Fruit fly (Drosophila melanogaster) whole organism, prepupa: ENCODE measurements around the gene CG5966.

ENCODE experiments used
- CG10631 ChIP-seq: fragments of 200-800 bp; sonication (Bioruptor generic); optimal IDR thresholded peaks from 2 replicates; lab custom pipeline; 2016; ENCODE audit warnings: missing biosample characterization, missing genetic modification characterization
- CG10669 ChIP-seq: fragments of 200-800 bp; sonication (Bioruptor generic); optimal IDR thresholded peaks from 3 replicates; lab custom pipeline; 2018; ENCODE audit warnings: missing biosample characterization, mild to moderate bottlenecking, missing genetic modification characterization, moderate library complexity
- CG11294 ChIP-seq: fragments of 200-800 bp; sonication (Bioruptor generic); IDR thresholded peaks from 2 replicates; pipeline ENCODE4 v1.3.6; 2022; ENCODE audit warnings: missing biosample characterization, missing genetic modification characterization
- CG11902 ChIP-seq: fragments of 200-800 bp; sonication (Bioruptor generic); optimal IDR thresholded peaks from 3 replicates; lab custom pipeline; 2016; ENCODE audit warnings: missing biosample characterization, missing genetic modification characterization
- CG15336 ChIP-seq: fragments of 200-800 bp; sonication (Bioruptor generic); IDR thresholded peaks from 2 replicates; pipeline ENCODE4 v1.3.6; 2022; ENCODE audit warnings: missing biosample characterization, missing genetic modification characterization
- CG1621 ChIP-seq: fragments of 200-800 bp; sonication (Bioruptor generic); optimal IDR thresholded peaks from 3 replicates; lab custom pipeline; 2018; ENCODE audit warnings: missing biosample characterization, mild to moderate bottlenecking, missing genetic modification characterization
- CG16779 ChIP-seq: fragments of 200-800 bp; sonication (Bioruptor generic); optimal IDR thresholded peaks from 3 replicates; lab custom pipeline; 2017; ENCODE audit warnings: missing biosample characterization, mild to moderate bottlenecking, missing genetic modification characterization
- CG3032 ChIP-seq: fragments of 200-800 bp; optimal IDR thresholded peaks from 2 replicates; lab custom pipeline; 2019; ENCODE audit warnings: missing biosample characterization, mild to moderate bottlenecking, missing genetic modification characterization, moderate library complexity
- CG4318 ChIP-seq: fragments of 200-800 bp; sonication (Bioruptor generic); optimal IDR thresholded peaks from 3 replicates; lab custom pipeline; 2017; ENCODE audit warnings: missing biosample characterization, mild to moderate bottlenecking, missing genetic modification characterization
- CG6276 ChIP-seq: fragments of 200-800 bp; sonication (Bioruptor generic); optimal IDR thresholded peaks from 2 replicates; lab custom pipeline; 2017; ENCODE audit warnings: missing biosample characterization, mild to moderate bottlenecking, missing genetic modification characterization
- CG6792 ChIP-seq: fragments of 200-800 bp; sonication (Bioruptor generic); optimal IDR thresholded peaks from 3 replicates; lab custom pipeline; 2016; ENCODE audit warnings: missing biosample characterization, missing genetic modification characterization
- CG6854 ChIP-seq: fragments of 200-800 bp; sonication (Bioruptor generic); optimal IDR thresholded peaks from 2 replicates; lab custom pipeline; 2017; ENCODE audit warnings: missing biosample characterization, mild to moderate bottlenecking, missing genetic modification characterization
- CG8119 ChIP-seq: fragments of 200-800 bp; sonication (Bioruptor generic); IDR thresholded peaks from 3 replicates; pipeline ENCODE4 v1.3.6; 2022; ENCODE audit warnings: missing biosample characterization, missing genetic modification characterization
- CG8632 ChIP-seq: fragments of 200-800 bp; sonication (Bioruptor generic); optimal IDR thresholded peaks from 3 replicates; lab custom pipeline; 2016; ENCODE audit warnings: missing biosample characterization, missing genetic modification characterization
- CG9139 ChIP-seq: fragments of 200-800 bp; sonication (Bioruptor generic); optimal IDR thresholded peaks from 3 replicates; lab custom pipeline; 2017; ENCODE audit warnings: missing biosample characterization, mild to moderate bottlenecking, missing genetic modification characterization
- Eip75B ChIP-seq: fragments of 200-800 bp; sonication (Bioruptor generic); optimal IDR thresholded peaks from 3 replicates; lab custom pipeline; 2016; ENCODE audit warnings: missing biosample characterization, missing genetic modification characterization
- Eip78C ChIP-seq: fragments of 200-800 bp; sonication (Bioruptor generic); peaks from one replicate; lab custom pipeline; 2016; ENCODE audit warnings: missing biosample characterization, missing genetic modification characterization
- Eip93F ChIP-seq: fragments of 200-800 bp; sonication (Bioruptor generic); optimal IDR thresholded peaks from 2 replicates; lab custom pipeline; 2016; ENCODE audit warnings: missing biosample characterization, mild to moderate bottlenecking, missing genetic modification characterization
- Ets96B ChIP-seq: fragments of 200-800 bp; optimal IDR thresholded peaks from 2 replicates; lab custom pipeline; 2019; ENCODE audit warnings: missing biosample characterization, mild to moderate bottlenecking, missing genetic modification characterization, moderate library complexity
- Gug ChIP-seq: fragments of 200-800 bp; sonication (Bioruptor generic); IDR thresholded peaks from 2 replicates; pipeline ENCODE4 v1.3.6; 2022; ENCODE audit warnings: missing biosample characterization, missing genetic modification characterization
- Hr38 ChIP-seq: sonication (Bioruptor generic); optimal IDR thresholded peaks from 2 replicates; lab custom pipeline; 2016; ENCODE audit warnings: missing biosample characterization, missing genetic modification characterization
- Hr4 ChIP-seq: fragments of 200-800 bp; sonication (Bioruptor generic); optimal IDR thresholded peaks from 3 replicates; lab custom pipeline; 2016; ENCODE audit warnings: missing biosample characterization, missing genetic modification characterization
- Lpt ChIP-seq: fragments of 200-800 bp; sonication (Bioruptor generic); optimal IDR thresholded peaks from 3 replicates; lab custom pipeline; 2016; ENCODE audit warnings: missing biosample characterization, missing genetic modification characterization
- OdsH ChIP-seq: fragments of 200-800 bp; sonication (Bioruptor generic); optimal IDR thresholded peaks from 3 replicates; lab custom pipeline; 2016; ENCODE audit warnings: missing biosample characterization, missing genetic modification characterization
- Smox ChIP-seq: fragments of 200-800 bp; sonication (Bioruptor generic); optimal IDR thresholded peaks from 3 replicates; lab custom pipeline; 2016; ENCODE audit warnings: missing biosample characterization, missing genetic modification characterization
- Sox102F ChIP-seq: fragments of 200-800 bp; sonication (Bioruptor generic); optimal IDR thresholded peaks from 2 replicates; lab custom pipeline; 2016; ENCODE audit warnings: missing biosample characterization, mild to moderate bottlenecking, missing genetic modification characterization
- Sox15 ChIP-seq: fragments of 200-800 bp; sonication (Bioruptor generic); optimal IDR thresholded peaks from 3 replicates; lab custom pipeline; 2016; ENCODE audit warnings: missing biosample characterization, missing genetic modification characterization
- cyc ChIP-seq: fragments of 200-800 bp; sonication (Bioruptor generic); optimal IDR thresholded peaks from 3 replicates; lab custom pipeline; 2016; ENCODE audit warnings: missing biosample characterization, missing genetic modification characterization
- dac ChIP-seq: fragments of 200-800 bp; sonication (Bioruptor generic); optimal IDR thresholded peaks from 2 replicates; lab custom pipeline; 2017; ENCODE audit warnings: missing biosample characterization, mild to moderate bottlenecking, missing genetic modification characterization
- eg ChIP-seq: fragments of 200-800 bp; sonication (Bioruptor generic); IDR thresholded peaks from 3 replicates; pipeline ENCODE4 v1.3.6; 2022; ENCODE audit warnings: missing biosample characterization, missing genetic modification characterization
- esn ChIP-seq: fragments of 200-800 bp; sonication (Bioruptor generic); optimal IDR thresholded peaks from 2 replicates; lab custom pipeline; 2016; ENCODE audit warnings: missing biosample characterization, mild to moderate bottlenecking, missing genetic modification characterization, moderate library complexity
- fd59A ChIP-seq: fragments of 200-800 bp; sonication (Bioruptor generic); optimal IDR thresholded peaks from 2 replicates; lab custom pipeline; 2017; ENCODE audit warnings: missing biosample characterization, mild to moderate bottlenecking, missing genetic modification characterization, missing genetic modification reagents
- fkh ChIP-seq: fragments of 200-800 bp; sonication (Bioruptor generic); optimal IDR thresholded peaks from 3 replicates; lab custom pipeline; 2017; ENCODE audit warnings: missing biosample characterization, mild to moderate bottlenecking, missing genetic modification characterization, moderate library complexity
- lz ChIP-seq: fragments of 200-800 bp; sonication (Bioruptor generic); optimal IDR thresholded peaks from 3 replicates; lab custom pipeline; 2016; ENCODE audit warnings: missing biosample characterization, missing genetic modification characterization
- net ChIP-seq: fragments of 200-800 bp; sonication (Bioruptor generic); optimal IDR thresholded peaks from 3 replicates; lab custom pipeline; 2016; ENCODE audit warnings: missing biosample characterization, missing genetic modification characterization
- pdm3 ChIP-seq: fragments of 200-800 bp; sonication (Bioruptor generic); optimal IDR thresholded peaks from 3 replicates; lab custom pipeline; 2016; ENCODE audit warnings: missing biosample characterization, missing genetic modification characterization
- salr ChIP-seq, 2 experiments: fragments of 200-800 bp; sonication (Bioruptor generic); optimal IDR thresholded peaks; 3 replicates each; lab custom pipeline; 2016 to 2018; ENCODE audit warnings: missing biosample characterization in 2 of 2, missing genetic modification characterization in 2 of 2, mild to moderate bottlenecking in 1 of 2
- spab ChIP-seq: fragments of 200-800 bp; sonication (Bioruptor generic); optimal IDR thresholded peaks from 2 replicates; lab custom pipeline; 2017; ENCODE audit warnings: missing biosample characterization, mild to moderate bottlenecking, missing genetic modification characterization, missing genetic modification reagents
- ss ChIP-seq, 2 experiments: fragments of 200-800 bp; sonication (Bioruptor generic); optimal IDR thresholded peaks; 2 replicates in 1 of 2; 3 replicates in 1 of 2; lab custom pipeline; 2017 to 2018; ENCODE audit warnings: mild to moderate bottlenecking in 2 of 2, missing biosample characterization in 2 of 2, missing genetic modification characterization in 2 of 2, moderate library complexity in 1 of 2
- svp ChIP-seq: fragments of 200-800 bp; sonication (Bioruptor generic); peaks from one replicate; lab custom pipeline; 2016; ENCODE audit warnings: missing biosample characterization, missing genetic modification characterization
- vri ChIP-seq: fragments of 200-800 bp; sonication (Bioruptor generic); optimal IDR thresholded peaks from 3 replicates; lab custom pipeline; 2016; ENCODE audit warnings: missing biosample characterization, mild to moderate bottlenecking, missing genetic modification characterization

The CG5966 gene

DNA sequence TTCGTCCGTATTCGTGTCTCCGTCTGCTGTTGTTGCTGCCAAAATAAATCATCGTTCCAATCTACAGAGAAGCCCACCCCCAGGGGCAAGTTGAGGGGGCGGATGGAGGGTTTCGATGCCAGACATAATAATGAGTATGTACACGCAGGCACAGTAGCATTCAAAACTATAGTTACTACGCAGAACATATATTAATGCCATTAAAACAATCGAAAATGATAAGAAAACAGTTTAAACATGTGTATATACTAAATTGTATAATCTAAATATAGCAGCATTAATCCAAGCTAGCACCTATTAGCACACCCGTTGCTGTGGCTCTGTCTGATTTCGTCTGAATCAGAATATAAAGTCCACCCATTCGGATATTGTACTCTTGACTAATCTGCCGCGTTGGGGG is 7.7 kb upstream of the CG5966 start (continued):
- TF ChIP-seq esn (peak; percentile 88), fd59A (GFP tag; lab: Kevin White, UChicago) (peak; percentile 48), spab (GFP tag; lab: Kevin White, UChicago) (peak; percentile 56), CG10631 (peak; percentile 70), CG11294 (GFP tag; lab: Robert Waterston, UW) (peak; percentile 72), CG6792 (GFP tag; lab: Kevin White, UChicago) (peak; percentile 86), Eip78C (GFP tag; lab: Kevin White, UChicago) (peak; percentile 95), Eip75B (GFP tag; lab: Kevin White, UChicago) (peak; percentile 79), CG15336 (GFP tag; lab: Robert Waterston, UW) (peak; percentile 82), svp (GFP tag; lab: Kevin White, UChicago) (peak; percentile 97), Sox15 (GFP tag; lab: Kevin White, UChicago) (peak; percentile 68), salr (GFP tag; optimal IDR thresholded peaks at IDR 0.05; lab: Kevin White, UChicago) (peak; percentile 52 to 59), Sox102F (peak; percentile 85), Hr38 (GFP tag; lab: Kevin White, UChicago) (no peak), cyc (GFP tag; lab: Kevin White, UChicago) (peak; percentile 84), Hr4 (GFP tag; lab: Kevin White, UChicago) (peak; percentile 58), CG6854 (GFP tag; lab: Kevin White, UChicago) (peak; percentile 81), CG10669 (peak; percentile 70), dac (peak; percentile 20), Eip93F (peak; percentile 77), CG16779 (peak; percentile 65), CG9139 (peak; percentile 46), fkh (GFP tag; lab: Kevin White, UChicago) (peak; percentile 21), lz (peak; percentile 88), Gug (GFP tag; lab: Robert Waterston, UW) (peak; percentile 71), CG6276 (GFP tag; lab: Kevin White, UChicago) (peak; percentile 42), Lpt (GFP tag; lab: Kevin White, UChicago) (peak; percentile 47), CG1621 (tag; lab: Kevin White, UChicago) (peak; percentile 69), OdsH (peak; percentile 81), net (peak; percentile 79)

DNA sequence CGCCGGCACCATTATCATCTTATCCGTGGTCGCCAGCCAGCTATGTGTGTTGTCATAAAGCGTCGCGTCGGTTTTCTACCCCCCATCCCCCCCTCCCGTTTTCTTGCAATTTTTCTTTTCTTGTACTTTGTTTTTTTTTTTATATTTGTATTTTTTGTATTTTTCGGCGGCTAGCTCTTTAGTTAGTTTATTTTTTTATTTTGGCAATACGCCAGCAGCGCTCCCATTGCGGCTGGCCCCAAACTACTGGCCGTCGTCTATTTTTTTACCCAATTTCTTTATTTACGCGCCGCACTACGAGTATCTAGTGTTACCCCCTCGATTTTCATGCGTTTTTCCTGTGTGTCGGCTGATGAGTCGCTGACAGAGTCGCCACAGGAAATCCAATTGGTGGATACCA is 7.2 kb upstream of the CG5966 start:
- TF ChIP-seq CG8632 (GFP tag; lab: Kevin White, UChicago) (no peak), CG11902 (no peak), vri (GFP tag; lab: Kevin White, UChicago) (no peak), Hr38 (GFP tag; lab: Kevin White, UChicago) (no peak), lz (no peak), CG9139 (no peak), pdm3 (GFP tag; lab: Kevin White, UChicago) (no peak), eg (GFP tag; lab: Robert Waterston, UW) (peak; percentile 75), dac (no peak), CG6276 (GFP tag; lab: Kevin White, UChicago) (no peak), CG8119 (GFP tag; lab: Robert Waterston, UW) (peak; percentile 21; the same call in 1 of the 3 replicates)

DNA sequence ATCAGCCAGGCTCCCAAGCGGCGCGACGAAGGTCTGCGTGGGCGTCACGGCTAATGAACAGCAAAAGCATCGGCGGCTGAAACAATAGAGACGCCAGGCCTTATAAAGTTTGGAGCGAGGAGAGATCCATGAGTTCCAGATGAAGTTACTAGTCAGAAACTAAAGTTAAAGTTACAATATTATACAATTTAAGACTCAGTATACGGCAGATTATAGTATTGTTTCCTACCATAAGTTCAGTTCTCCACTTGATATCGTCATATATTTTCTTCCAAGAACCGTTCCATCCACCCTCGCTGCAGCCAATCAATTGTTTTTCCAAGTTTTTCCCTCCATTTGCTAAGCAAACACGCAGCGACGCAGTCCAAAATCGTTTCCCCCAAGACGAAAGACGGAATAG is 5.2 kb upstream of the CG5966 start:
- TF ChIP-seq CG9139 = no peak
- TF ChIP-seq Ets96B (tag; lab: Kevin White, UChicago) = no peak
- no peak for TF ChIP-seq svp (GFP tag; lab: Kevin White, UChicago)
- no peak for TF ChIP-seq fd59A (GFP tag; lab: Kevin White, UChicago)
- TF ChIP-seq spab (GFP tag; lab: Kevin White, UChicago) = no peak
- no peak for TF ChIP-seq CG8119 (GFP tag; lab: Robert Waterston, UW)
- TF ChIP-seq CG4318 (GFP tag; lab: Kevin White, UChicago) = no peak
- no peak for TF ChIP-seq esn
- no peak for TF ChIP-seq Gug (GFP tag; lab: Robert Waterston, UW)
- no peak for TF ChIP-seq fkh (GFP tag; lab: Kevin White, UChicago)
- no peak for TF ChIP-seq ss (GFP tag; optimal IDR thresholded peaks at IDR 0.05; lab: Kevin White, UChicago)
- no peak for TF ChIP-seq Smox (GFP tag; lab: Kevin White, UChicago)
- no peak for TF ChIP-seq CG3032 (tag; lab: Kevin White, UChicago)
